Worm (Caenorhabditis elegans): ENCODE results near the gene H12D21.5.

- TF ChIP-seq mep-1 (tag; optimal IDR thresholded peaks at IDR 0.05) (no peak), nhr-12 (tag; optimal IDR thresholded peaks at IDR 0.05) (no peak), nhr-237 (tag; optimal IDR thresholded peaks at IDR 0.05) (no peak), mls-2 (tag; optimal IDR thresholded peaks at IDR 0.05) (no peak), pha-4 (tag; optimal IDR thresholded peaks at IDR 0.05) (no peak), unc-62 (GFP tag; optimal IDR thresholded peaks at IDR 0.05) (no peak)
Measured at ce11 chrV:14895557-14895956, 1.8 kb downstream of the H12D21.5 start, which contains the start of gene mpst-3.
